Worm (Caenorhabditis elegans) whole organism, L2 larva: Measurements from ENCODE around the gene hlh-34.
A peak's percentile ranks its signal among the peaks of the same experiment; 100 is the strongest.

Experiments used
- C34F6.9 ChIP-seq: fragments of 150-350 bp; optimal IDR thresholded peaks from 2 replicates; lab custom pipeline; 2014; ENCODE audit warnings: missing biosample characterization, missing genetic modification characterization
- F13H6.1 ChIP-seq: sonication (generic microtip); optimal IDR thresholded peaks from 2 replicates; lab custom pipeline; 2016; ENCODE audit warnings: missing genetic modification characterization, missing compliant biosample characterization
- Y55F3AM.14 ChIP-seq: fragments of 200-800 bp; sonication (Bioruptor generic); optimal IDR thresholded peaks from 2 replicates; lab custom pipeline; 2018; ENCODE audit warnings: mild to moderate bottlenecking, missing genetic modification characterization, missing compliant biosample characterization
- ZK546.5 ChIP-seq: sonication (generic microtip); optimal IDR thresholded peaks from 2 replicates; lab custom pipeline; 2017; ENCODE audit warnings: missing biosample characterization, missing genetic modification characterization
- aly-2 ChIP-seq: fragments of 150-350 bp; optimal IDR thresholded peaks from 2 replicates; lab custom pipeline; 2014; ENCODE audit warnings: missing biosample characterization, missing genetic modification characterization
- ceh-16 ChIP-seq: fragments of 150-350 bp; optimal IDR thresholded peaks from 2 replicates; lab custom pipeline; 2014; ENCODE audit warnings: missing biosample characterization, missing genetic modification characterization
- ceh-82 ChIP-seq: fragments of 150-350 bp; optimal IDR thresholded peaks from 2 replicates; lab custom pipeline; 2014; ENCODE audit warnings: missing biosample characterization, missing genetic modification characterization
- crh-2 ChIP-seq: sonication (generic microtip); optimal IDR thresholded peaks from 2 replicates; lab custom pipeline; 2017; ENCODE audit warnings: missing biosample characterization, missing genetic modification characterization
- elt-1 ChIP-seq: fragments of 150-350 bp; optimal IDR thresholded peaks from 2 replicates; lab custom pipeline; 2014; ENCODE audit warnings: missing biosample characterization, missing genetic modification characterization
- elt-3 ChIP-seq: sonication (generic microtip); optimal IDR thresholded peaks from 2 replicates; lab custom pipeline; 2017; ENCODE audit warnings: missing biosample characterization, missing genetic modification characterization
- fos-1 ChIP-seq: fragments of 150-350 bp; optimal IDR thresholded peaks from 2 replicates; lab custom pipeline; 2014; ENCODE audit warnings: missing biosample characterization, missing genetic modification characterization
- gmeb-1 ChIP-seq: fragments of 150-350 bp; optimal IDR thresholded peaks from 2 replicates; lab custom pipeline; 2014; ENCODE audit warnings: missing biosample characterization, missing genetic modification characterization
- lin-11 ChIP-seq: fragments of 150-350 bp; sonication (generic microtip); optimal IDR thresholded peaks from 2 replicates; lab custom pipeline; 2014; ENCODE audit warnings: missing biosample characterization, missing genetic modification characterization, inconsistent platforms, mixed read lengths
- lin-39 ChIP-seq: fragments of 150-350 bp; optimal IDR thresholded peaks from 2 replicates; lab custom pipeline; 2014; ENCODE audit warnings: missing biosample characterization, missing genetic modification reagents, missing genetic modification characterization
- lsy-2 ChIP-seq, 2 experiments: fragments of 150-350 bp in 1 of 2; sonication (generic microtip) in 1 of 2; optimal IDR thresholded peaks; 2 replicates each; lab custom pipeline; 2014 to 2017; ENCODE audit warnings: missing biosample characterization in 2 of 2, missing genetic modification characterization in 2 of 2
- mbf-1 ChIP-seq: sonication (generic microtip); optimal IDR thresholded peaks from 2 replicates; lab custom pipeline; 2017; ENCODE audit warnings: missing biosample characterization, missing genetic modification characterization
- mdl-1 ChIP-seq, 2 experiments: fragments of 150-350 bp in 1 of 2; sonication (generic microtip) in 1 of 2; optimal IDR thresholded peaks; 2 replicates each; lab custom pipeline; 2017; ENCODE audit warnings: missing biosample characterization in 2 of 2, missing genetic modification characterization in 2 of 2
- nhr-10 ChIP-seq: sonication (generic microtip); optimal IDR thresholded peaks from 2 replicates; lab custom pipeline; 2017; ENCODE audit warnings: missing biosample characterization, missing genetic modification characterization
- nhr-12 ChIP-seq: fragments of 150-350 bp; optimal IDR thresholded peaks from 2 replicates; lab custom pipeline; 2014; ENCODE audit warnings: missing biosample characterization, missing genetic modification characterization
- nhr-21 ChIP-seq: fragments of 150-350 bp; optimal IDR thresholded peaks from 2 replicates; lab custom pipeline; 2014; ENCODE audit warnings: missing biosample characterization, missing genetic modification characterization
- nhr-237 ChIP-seq: fragments of 150-350 bp; optimal IDR thresholded peaks from 2 replicates; lab custom pipeline; 2014; ENCODE audit warnings: missing biosample characterization, missing genetic modification characterization
- nhr-25 ChIP-seq: fragments of 150-350 bp; sonication (generic microtip); optimal IDR thresholded peaks from 3 replicates; lab custom pipeline; 2014; ENCODE audit warnings: missing biosample characterization, missing genetic modification characterization
- nhr-6 ChIP-seq: fragments of 150-350 bp; optimal IDR thresholded peaks from 2 replicates; lab custom pipeline; 2014; ENCODE audit warnings: missing biosample characterization, missing genetic modification characterization
- nhr-77 ChIP-seq: fragments of 150-350 bp; optimal IDR thresholded peaks from 2 replicates; lab custom pipeline; 2014; ENCODE audit warnings: missing biosample characterization, missing genetic modification characterization
- sem-4 ChIP-seq: fragments of 150-350 bp; optimal IDR thresholded peaks from 2 replicates; lab custom pipeline; 2014; ENCODE audit warnings: missing biosample characterization, missing genetic modification reagents, missing genetic modification characterization
- skn-1 ChIP-seq: sonication (generic microtip); optimal IDR thresholded peaks from 2 replicates; lab custom pipeline; 2017; ENCODE audit warnings: missing biosample characterization, missing genetic modification characterization
- sma-3 ChIP-seq: sonication (generic microtip); optimal IDR thresholded peaks from 2 replicates; lab custom pipeline; 2016; ENCODE audit warnings: missing genetic modification reagents, missing genetic modification characterization, missing compliant biosample characterization
- sma-9 ChIP-seq, 2 experiments: fragments of 150-350 bp in 1 of 2; sonication (generic microtip) in 1 of 2; optimal IDR thresholded peaks; 2 replicates each; lab custom pipeline; 2014 to 2016; ENCODE audit warnings: missing genetic modification characterization in 2 of 2, mild to moderate bottlenecking in 1 of 2, missing biosample characterization in 1 of 2, missing compliant biosample characterization in 1 of 2, missing genetic modification reagents in 1 of 2, moderate library complexity in 1 of 2
- snpc-4 ChIP-seq: fragments of 150-350 bp; optimal IDR thresholded peaks from 2 replicates; lab custom pipeline; 2014; ENCODE audit warnings: missing biosample characterization, missing genetic modification characterization
- unc-62 ChIP-seq: fragments of 150-350 bp; optimal IDR thresholded peaks from 2 replicates; lab custom pipeline; 2014; ENCODE audit warnings: missing biosample characterization, missing genetic modification reagents, missing genetic modification characterization
- ztf-11 ChIP-seq: sonication (generic microtip); optimal IDR thresholded peaks from 2 replicates; lab custom pipeline; 2017; ENCODE audit warnings: missing biosample characterization, missing genetic modification characterization

hlh-34 gene

DNA sequence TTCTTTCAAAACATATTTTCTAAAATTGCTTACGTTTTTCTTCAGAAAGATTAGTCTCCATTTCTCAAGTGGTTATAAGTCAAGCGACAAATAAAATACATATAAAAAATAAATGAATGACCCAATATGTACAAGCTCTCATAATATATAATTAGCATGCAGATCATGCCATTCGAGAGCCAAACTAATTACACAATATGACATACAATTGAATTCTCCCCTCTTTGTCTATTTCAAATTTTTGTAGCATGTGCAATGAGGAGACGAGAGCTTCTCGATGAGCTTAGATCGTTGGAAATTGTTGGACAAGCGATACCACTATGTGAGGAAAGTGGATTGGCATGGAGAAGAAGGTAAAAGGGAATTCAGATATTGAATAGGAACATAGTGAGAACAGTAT, at the start of gene hlh-34:
Gene hlh-34, minus strand, starts transcription at position 101 of the 400 bp plus-strand sequence.
- TF ChIP-seq aly-2 (tag; lab: Kevin White, UChicago) (no peak), gmeb-1 (tag; lab: Kevin White, UChicago) (no peak), lin-39 (tag; lab: Kevin White, UChicago) (no peak), nhr-10 (tag; lab: Kevin White, UChicago) (no peak), unc-62 (no peak), nhr-12 (no peak), skn-1 (tag; lab: Kevin White, UChicago) (no peak), elt-3 (tag; lab: Kevin White, UChicago) (no peak), crh-2 (tag; lab: Kevin White, UChicago) (no peak), nhr-237 (tag; lab: Kevin White, UChicago) (no peak), elt-1 (tag; lab: Kevin White, UChicago) (no peak), nhr-6 (no peak), Y55F3AM.14 (GFP tag; lab: Kevin White, UChicago) (no peak), ceh-82 (no peak), lin-11 (tag; lab: Kevin White, UChicago) (no peak), lsy-2 (tag; optimal IDR thresholded peaks at IDR 0.05; lab: Kevin White, UChicago) (no peak), nhr-25 (tag; lab: Kevin White, UChicago) (no peak), sma-3 (GFP tag; lab: Kevin White, UChicago) (no peak)

DNA sequence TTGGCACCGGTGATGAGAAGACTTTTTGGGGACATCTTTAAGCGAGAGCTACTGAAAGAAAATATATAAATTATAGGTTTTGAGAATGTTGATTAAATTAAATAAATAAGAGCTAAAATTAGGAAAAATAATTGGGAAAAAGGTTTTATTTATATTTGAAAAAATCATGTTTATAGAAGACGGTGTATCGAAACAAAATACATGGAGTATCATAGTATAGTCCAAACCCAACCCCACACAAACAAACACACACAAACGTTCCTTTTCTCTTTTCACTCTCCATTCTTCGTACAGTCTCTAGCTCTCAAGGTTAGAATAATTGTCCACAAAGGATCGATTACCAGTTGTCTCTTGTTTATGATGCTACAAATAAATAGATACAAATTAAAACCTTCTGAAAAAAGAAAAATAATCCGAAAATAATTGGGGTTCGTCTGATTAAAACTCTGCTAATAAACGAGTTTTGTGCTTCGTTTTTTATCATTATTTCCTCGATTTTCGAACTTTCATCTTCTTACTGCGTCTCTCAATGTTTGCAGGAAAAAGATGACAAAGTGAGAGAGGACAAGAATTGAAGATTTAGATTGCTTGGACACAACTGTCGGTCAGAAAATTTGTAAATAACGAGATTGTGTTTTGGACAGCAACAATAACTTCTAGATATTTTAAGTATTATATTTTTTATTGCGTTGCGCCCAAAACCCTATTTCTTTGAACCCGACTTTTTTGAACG, 49.3 kb upstream of the hlh-34 start, which contains the start of gene F20G2.2:
Gene F20G2.2, minus strand, starts transcription at position 51 of the 733 bp plus-strand sequence.
- TF ChIP-seq sma-9 (GFP tag; optimal IDR thresholded peaks at IDR 0.05; lab: Kevin White, UChicago), result peak; percentile 13
- no peak for TF ChIP-seq sma-9 (tag; optimal IDR thresholded peaks at IDR 0.05; lab: Kevin White, UChicago)
- peak; percentile 54 for TF ChIP-seq skn-1 (tag; lab: Kevin White, UChicago)
- no peak for TF ChIP-seq nhr-6
- TF ChIP-seq F13H6.1 (tag; lab: Kevin White, UChicago), result peak; percentile 12
- TF ChIP-seq snpc-4 (tag; lab: Kevin White, UChicago), result no peak
- TF ChIP-seq gmeb-1 (tag; lab: Kevin White, UChicago), result no peak
- TF ChIP-seq mdl-1 (tag; optimal IDR thresholded peaks at IDR 0.05; lab: Kevin White, UChicago), result no peak
- TF ChIP-seq mbf-1 (tag; lab: Kevin White, UChicago), result no peak
- no peak for TF ChIP-seq ceh-82
- peak; percentile 11 for TF ChIP-seq nhr-25 (tag; lab: Kevin White, UChicago)
- peak; percentile 30 for TF ChIP-seq C34F6.9
- TF ChIP-seq fos-1 (tag; lab: Kevin White, UChicago), result peak; percentile 32

DNA sequence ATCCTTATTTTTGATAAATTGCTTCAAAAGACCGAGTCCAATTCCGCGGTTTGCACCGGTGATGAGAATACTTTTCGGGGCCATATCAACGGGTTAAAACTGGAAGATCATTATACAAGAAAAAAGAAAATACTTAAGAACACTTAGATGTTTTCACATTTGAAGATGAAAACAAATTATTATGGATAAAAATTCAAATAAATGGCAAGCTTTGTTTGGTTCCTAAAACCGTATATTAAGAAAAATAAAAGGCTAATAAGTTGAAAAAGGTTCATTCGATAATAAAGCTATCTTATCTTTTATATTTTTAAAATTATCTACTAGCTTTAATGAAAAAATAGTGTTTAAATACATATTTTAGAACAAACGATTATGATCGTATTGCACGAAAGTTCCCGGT, 46.3 kb upstream of the hlh-34 start, which contains the start of gene F20G2.1:
Gene F20G2.1, minus strand, starts transcription at position 101 of the 400 bp plus-strand sequence.
- TF ChIP-seq nhr-77 (tag; lab: Kevin White, UChicago), result no peak
- no peak for TF ChIP-seq nhr-25 (tag; lab: Kevin White, UChicago)
- TF ChIP-seq nhr-21 (tag; lab: Kevin White, UChicago), result no peak
- TF ChIP-seq ztf-11 (tag; lab: Kevin White, UChicago), result no peak
- no peak for TF ChIP-seq unc-62
- TF ChIP-seq ZK546.5 (tag; lab: Kevin White, UChicago), result no peak
- no peak for TF ChIP-seq ceh-82
- TF ChIP-seq F13H6.1 (tag; lab: Kevin White, UChicago), result no peak

DNA sequence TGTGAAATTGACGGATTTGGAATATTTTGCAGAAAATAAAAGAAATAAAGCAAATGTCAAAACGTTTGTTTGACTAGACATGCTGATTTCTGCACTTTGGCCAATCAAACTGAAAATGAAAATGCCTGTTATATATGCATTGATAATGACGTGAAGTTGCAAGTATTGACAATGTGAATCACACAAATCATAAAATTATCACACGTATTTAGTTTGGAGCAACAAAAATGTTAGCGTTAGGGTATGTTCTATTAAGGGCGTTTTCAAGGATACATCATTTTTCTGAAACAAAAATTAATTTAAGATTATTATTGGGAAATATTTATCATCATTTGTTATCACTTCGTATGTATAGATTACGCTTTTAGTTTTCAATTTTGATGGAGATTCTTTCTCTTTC, 44.6 kb upstream of the hlh-34 start, which contains the start of gene cld-9:
Gene cld-9, minus strand, starts transcription at position 81 of the 400 bp plus-strand sequence.
- TF ChIP-seq gmeb-1 (tag; lab: Kevin White, UChicago) (no peak), fos-1 (tag; lab: Kevin White, UChicago) (peak; percentile 63), elt-1 (tag; lab: Kevin White, UChicago) (no peak), nhr-6 (no peak), F13H6.1 (tag; lab: Kevin White, UChicago) (no peak), sma-3 (GFP tag; lab: Kevin White, UChicago) (no peak), ceh-16 (tag; lab: Kevin White, UChicago) (no peak), sma-9 (GFP tag; optimal IDR thresholded peaks at IDR 0.05; lab: Kevin White, UChicago) (peak; percentile 37), sma-9 (tag; optimal IDR thresholded peaks at IDR 0.05; lab: Kevin White, UChicago) (no peak), ZK546.5 (tag; lab: Kevin White, UChicago) (no peak)

DNA sequence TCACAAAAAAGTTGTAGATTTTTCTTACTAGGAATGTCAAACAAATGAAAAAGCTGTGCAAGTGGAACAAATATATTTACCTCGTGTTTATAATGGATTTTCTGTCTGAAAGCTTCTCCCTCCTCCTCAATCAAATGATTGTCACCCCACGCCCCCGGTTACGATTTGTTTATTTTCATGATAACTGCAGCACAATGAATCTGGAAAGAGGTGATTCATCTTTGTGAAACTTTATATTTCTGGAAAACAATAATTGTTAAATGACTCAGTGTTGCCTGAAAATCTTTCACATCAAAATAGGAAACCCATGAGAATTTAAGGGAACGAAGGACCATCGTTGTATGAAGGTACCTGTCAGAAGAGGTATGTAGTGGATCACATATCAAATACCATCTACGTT, 41.5 kb upstream of the hlh-34 start, which contains the start of gene F35E12.10:
Gene F35E12.10, minus strand, starts transcription at position 101 of the 400 bp plus-strand sequence.
- TF ChIP-seq nhr-10 (tag; lab: Kevin White, UChicago), result no peak
- TF ChIP-seq sem-4 (tag; lab: Kevin White, UChicago), result no peak
